Worm (Caenorhabditis elegans) whole organism, mixed stage, embryonic: ENCODE results near the gene ZC262.4.
A peak's percentile ranks its signal among the peaks of the same experiment; 100 is the strongest.

ENCODE experiments used
- M03D4.4 ChIP-seq: sonication (generic microtip); optimal IDR thresholded peaks from 2 replicates; lab custom pipeline; 2017; ENCODE audit warnings: mild to moderate bottlenecking, missing genetic modification characterization, missing compliant biosample characterization
- bed-3 ChIP-seq: fragments of 200-800 bp; sonication (Bioruptor generic); optimal IDR thresholded peaks from 3 replicates; lab custom pipeline; 2018; ENCODE audit warnings: mild to moderate bottlenecking, missing genetic modification characterization, moderate library complexity, missing compliant biosample characterization
- blmp-1 ChIP-seq: fragments of 150-350 bp; optimal IDR thresholded peaks from 2 replicates; lab custom pipeline; 2014; ENCODE audit warnings: missing biosample characterization, missing genetic modification characterization
- ceh-39 ChIP-seq: fragments of 150-350 bp; optimal IDR thresholded peaks from 2 replicates; lab custom pipeline; 2014; ENCODE audit warnings: missing biosample characterization, missing genetic modification characterization
- ceh-43 ChIP-seq: fragments of 200-800 bp; sonication (Bioruptor generic); optimal IDR thresholded peaks from 2 replicates; lab custom pipeline; 2018; ENCODE audit warnings: mild to moderate bottlenecking, missing genetic modification characterization, moderate library complexity, missing compliant biosample characterization
- ceh-83 ChIP-seq: fragments of 200-800 bp; sonication (Bioruptor generic); optimal IDR thresholded peaks from 2 replicates; lab custom pipeline; 2018; ENCODE audit warnings: mild to moderate bottlenecking, missing genetic modification characterization, missing compliant biosample characterization
- ces-1 ChIP-seq: fragments of 150-350 bp; optimal IDR thresholded peaks from 2 replicates; lab custom pipeline; 2014; ENCODE audit warnings: missing biosample characterization, missing genetic modification reagents, missing genetic modification characterization
- cnd-1 ChIP-seq: fragments of 200-800 bp; sonication (Bioruptor generic); optimal IDR thresholded peaks from 2 replicates; lab custom pipeline; 2018; ENCODE audit warnings: mild to moderate bottlenecking, missing genetic modification characterization, missing compliant biosample characterization
- drap-1 ChIP-seq: fragments of 200-800 bp; sonication (Bioruptor generic); optimal IDR thresholded peaks from 3 replicates; lab custom pipeline; 2018; ENCODE audit warnings: mild to moderate bottlenecking, missing genetic modification characterization, missing compliant biosample characterization
- elt-1 ChIP-seq: sonication (generic microtip); optimal IDR thresholded peaks from 2 replicates; lab custom pipeline; 2017; ENCODE audit warnings: missing genetic modification characterization, mild to moderate bottlenecking, missing compliant biosample characterization, antibody characterized with exemption, moderate library complexity, borderline replicate concordance; ENCODE audit not compliant: insufficient read depth
- elt-3 ChIP-seq: fragments of 150-350 bp; optimal IDR thresholded peaks from 2 replicates; lab custom pipeline; 2014; ENCODE audit warnings: missing biosample characterization, missing genetic modification characterization
- flh-1 ChIP-seq: fragments of 200-800 bp; sonication (Bioruptor generic); optimal IDR thresholded peaks from 2 replicates; lab custom pipeline; 2018; ENCODE audit warnings: mild to moderate bottlenecking, missing genetic modification characterization, moderate library complexity, missing compliant biosample characterization
- ham-2 ChIP-seq: fragments of 200-800 bp; sonication (Bioruptor generic); optimal IDR thresholded peaks from 2 replicates; lab custom pipeline; 2018; ENCODE audit warnings: mild to moderate bottlenecking, missing genetic modification characterization, missing compliant biosample characterization
- hlh-1 ChIP-seq: fragments of 150-350 bp; optimal IDR thresholded peaks from 2 replicates; lab custom pipeline; 2014; ENCODE audit warnings: missing biosample characterization, missing genetic modification reagents, missing genetic modification characterization
- lin-13 ChIP-seq: fragments of 150-350 bp; optimal IDR thresholded peaks from 2 replicates; lab custom pipeline; 2014; ENCODE audit warnings: missing biosample characterization, missing genetic modification characterization
- lin-32 ChIP-seq: fragments of 200-800 bp; sonication (Bioruptor generic); optimal IDR thresholded peaks from 2 replicates; lab custom pipeline; 2018; ENCODE audit warnings: mild to moderate bottlenecking, missing genetic modification characterization, missing compliant biosample characterization
- lsy-2 ChIP-seq: fragments of 150-350 bp; optimal IDR thresholded peaks from 2 replicates; lab custom pipeline; 2014; ENCODE audit warnings: missing biosample characterization, missing genetic modification characterization
- mab-5 ChIP-seq: fragments of 150-350 bp; optimal IDR thresholded peaks from 2 replicates; lab custom pipeline; 2014; ENCODE audit warnings: missing biosample characterization, missing genetic modification characterization
- mep-1 ChIP-seq: fragments of 150-350 bp; optimal IDR thresholded peaks from 2 replicates; lab custom pipeline; 2017; ENCODE audit warnings: missing biosample characterization, missing genetic modification reagents, missing genetic modification characterization, inconsistent platforms
- mls-2 ChIP-seq: sonication (generic microtip); optimal IDR thresholded peaks from 2 replicates; lab custom pipeline; 2016; ENCODE audit warnings: mild to moderate bottlenecking, missing genetic modification characterization, moderate library complexity, missing compliant biosample characterization
- nhr-12 ChIP-seq: fragments of 150-350 bp; optimal IDR thresholded peaks from 2 replicates; lab custom pipeline; 2014; ENCODE audit warnings: missing biosample characterization, missing genetic modification characterization
- nhr-2 ChIP-seq: fragments of 150-350 bp; optimal IDR thresholded peaks from 2 replicates; lab custom pipeline; 2014; ENCODE audit warnings: missing biosample characterization, missing genetic modification characterization
- nhr-28 ChIP-seq: fragments of 150-350 bp; optimal IDR thresholded peaks from 2 replicates; lab custom pipeline; 2014; ENCODE audit warnings: missing biosample characterization, missing genetic modification characterization
- nhr-76 ChIP-seq: sonication (generic microtip); optimal IDR thresholded peaks from 2 replicates; lab custom pipeline; 2017; ENCODE audit warnings: missing biosample characterization, missing genetic modification characterization
- pha-4 ChIP-seq: fragments of 150-350 bp; optimal IDR thresholded peaks from 2 replicates; lab custom pipeline; 2018; ENCODE audit warnings: missing biosample characterization, missing genetic modification reagents, missing genetic modification characterization
- sem-2 ChIP-seq: fragments of 200-800 bp; sonication (Bioruptor generic); optimal IDR thresholded peaks from 2 replicates; lab custom pipeline; 2018; ENCODE audit warnings: mild to moderate bottlenecking, missing genetic modification characterization, missing compliant biosample characterization
- snpc-4 ChIP-seq: fragments of 150-350 bp; optimal IDR thresholded peaks from 2 replicates; lab custom pipeline; 2014; ENCODE audit warnings: missing biosample characterization, missing genetic modification characterization
- tbx-8 ChIP-seq: fragments of 200-800 bp; sonication (Bioruptor generic); optimal IDR thresholded peaks from 2 replicates; lab custom pipeline; 2018; ENCODE audit warnings: mild to moderate bottlenecking, missing genetic modification characterization, moderate library complexity, missing compliant biosample characterization
- unc-120 ChIP-seq: sonication (generic microtip); optimal IDR thresholded peaks from 2 replicates; lab custom pipeline; 2017; ENCODE audit warnings: missing genetic modification characterization, missing compliant biosample characterization; ENCODE audit not compliant: poor library complexity, severe bottlenecking
- unc-39 ChIP-seq: fragments of 150-350 bp; optimal IDR thresholded peaks from 2 replicates; lab custom pipeline; 2014; ENCODE audit warnings: missing biosample characterization, missing genetic modification characterization
- unc-62 ChIP-seq: fragments of 150-350 bp; optimal IDR thresholded peaks from 2 replicates; lab custom pipeline; 2014; ENCODE audit warnings: missing biosample characterization, missing genetic modification reagents, missing genetic modification characterization
- zip-8 ChIP-seq: fragments of 150-350 bp; optimal IDR thresholded peaks from 2 replicates; lab custom pipeline; 2014; ENCODE audit warnings: missing biosample characterization, missing genetic modification characterization
- ztf-11 ChIP-seq: fragments of 150-350 bp; optimal IDR thresholded peaks from 2 replicates; lab custom pipeline; 2014; ENCODE audit warnings: missing biosample characterization, missing genetic modification characterization

ZC262.4 gene

ce11 chrIII:8307356-8307755, 27.0 kb downstream of the ZC262.4 start, which contains the start of the genes F10E9.7 and F10E9.5 (continued):
- peak; percentile 26 for TF ChIP-seq nhr-2 (tag; lab: Kevin White, UChicago)

ce11 chrIII:8305816-8306215, 28.5 kb downstream of the ZC262.4 start:
- TF ChIP-seq ztf-11 (tag; lab: Kevin White, UChicago) (no peak), lsy-2 (no peak), mls-2 (no peak), unc-39 (tag; lab: Kevin White, UChicago) (no peak), unc-120 (tag; lab: Kevin White, UChicago) (no peak), mep-1 (no peak)

ce11 chrIII:8305304-8305703, 29.0 kb downstream of the ZC262.4 start:
- TF ChIP-seq nhr-76 (tag; lab: Kevin White, UChicago) (no peak), ceh-39 (tag; lab: Kevin White, UChicago) (no peak), mls-2 (no peak)

DNA sequence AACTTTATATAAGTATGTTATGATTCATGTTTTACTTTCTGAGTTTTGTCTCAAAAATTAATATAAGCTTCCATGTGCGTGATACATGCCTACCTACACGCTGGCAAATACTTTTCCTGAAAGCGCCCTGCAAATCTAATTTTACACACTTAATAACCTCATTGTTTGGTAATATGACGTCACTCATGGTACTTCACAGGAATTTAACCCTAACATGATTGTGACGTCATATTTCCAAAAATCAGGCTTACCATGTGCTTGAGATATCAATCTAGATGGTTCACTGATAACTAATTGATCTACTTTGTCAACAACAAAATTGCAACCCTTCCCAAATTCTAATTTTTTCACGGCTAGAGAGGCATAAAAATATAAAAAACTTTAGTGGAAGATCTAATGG, 30.9 kb downstream of the ZC262.4 start:
- TF ChIP-seq zip-8 (peak; percentile 95), nhr-28 (no peak)

DNA sequence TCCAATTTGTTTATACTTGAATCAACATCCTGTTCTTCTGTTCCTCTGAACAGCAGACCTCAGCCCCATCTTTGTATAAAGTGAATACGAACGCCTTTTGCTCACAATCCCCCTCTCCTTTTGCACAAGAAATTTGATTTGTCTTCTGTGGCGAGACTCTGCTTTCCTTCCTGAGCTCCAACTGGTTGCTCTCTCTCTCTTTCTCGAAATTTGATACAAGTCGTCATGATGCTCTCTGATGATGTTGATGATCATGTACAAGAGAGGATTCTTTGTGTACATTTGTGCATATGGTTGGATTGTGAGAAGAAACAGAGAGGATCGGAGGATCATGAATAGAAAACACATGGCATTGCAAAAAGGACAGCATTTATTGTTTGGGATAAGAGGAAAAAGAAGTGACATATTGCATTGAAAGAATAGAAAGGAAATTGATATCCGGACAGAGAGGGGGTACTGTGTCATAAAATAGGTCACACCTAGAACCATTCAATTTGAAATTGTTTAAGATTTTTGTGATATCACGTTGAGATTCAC, 33.4 kb downstream of the ZC262.4 start:
- no peak for TF ChIP-seq unc-62 (GFP tag; lab: Kevin White, UChicago)
- peak; percentile 27 for TF ChIP-seq pha-4 (tag; lab: Kevin White, UChicago)
- TF ChIP-seq unc-39 (tag; lab: Kevin White, UChicago): no peak
- peak; percentile 8 for TF ChIP-seq cnd-1 (tag; lab: Kevin White, UChicago)
- no peak for TF ChIP-seq nhr-2 (tag; lab: Kevin White, UChicago)
- TF ChIP-seq mls-2: peak; percentile 15
- no peak for TF ChIP-seq mab-5
- TF ChIP-seq nhr-12 (tag; lab: Kevin White, UChicago): no peak
- no peak for TF ChIP-seq unc-120 (tag; lab: Kevin White, UChicago)
- no peak for TF ChIP-seq bed-3 (GFP tag; lab: Kevin White, UChicago)
- TF ChIP-seq drap-1 (GFP tag; lab: Kevin White, UChicago): no peak
- peak; percentile 65 for TF ChIP-seq ceh-83 (GFP tag; lab: Kevin White, UChicago)
- no peak for TF ChIP-seq snpc-4
- TF ChIP-seq ceh-39 (tag; lab: Kevin White, UChicago): no peak
- peak; percentile 54 for TF ChIP-seq ces-1 (GFP tag; lab: Kevin White, UChicago)
- no peak for TF ChIP-seq sem-2 (GFP tag; lab: Kevin White, UChicago)

ce11 chrIII:8299734-8300133, 34.6 kb downstream of the ZC262.4 start:
- TF ChIP-seq ces-1 (GFP tag; lab: Kevin White, UChicago) (no peak), elt-1 (tag; lab: Kevin White, UChicago) (no peak)

DNA sequence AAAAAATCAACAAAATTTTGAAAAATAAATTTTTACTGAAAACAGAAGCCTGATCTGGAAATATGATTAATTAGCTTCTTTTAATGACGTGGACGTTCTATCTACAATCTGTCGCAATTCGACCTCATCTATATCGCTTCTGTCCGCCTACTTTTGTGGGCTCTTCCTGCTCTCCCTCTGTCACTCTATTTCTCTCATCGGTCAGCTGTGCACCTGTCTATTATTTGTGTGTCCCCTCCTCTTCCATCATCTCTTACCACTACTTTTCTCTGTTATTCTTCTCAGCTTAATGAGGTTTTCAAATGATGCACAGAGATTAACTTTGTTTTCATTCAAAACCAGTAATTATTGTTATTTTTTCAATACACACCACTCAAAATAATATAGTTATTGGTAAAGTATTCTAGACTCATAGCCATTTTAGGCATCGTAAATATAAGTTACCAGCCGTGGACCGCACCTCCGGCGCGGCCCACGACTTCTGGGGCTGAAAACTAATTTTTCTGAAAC, 35.2 kb downstream of the ZC262.4 start:
- TF ChIP-seq zip-8: no peak
- no peak for TF ChIP-seq tbx-8 (GFP tag; lab: Kevin White, UChicago)
- no peak for TF ChIP-seq ceh-39 (tag; lab: Kevin White, UChicago)
- no peak for TF ChIP-seq nhr-2 (tag; lab: Kevin White, UChicago)
- TF ChIP-seq unc-62 (GFP tag; lab: Kevin White, UChicago): peak; percentile 84
- no peak for TF ChIP-seq elt-3 (tag; lab: Kevin White, UChicago)
- no peak for TF ChIP-seq mep-1
- no peak for TF ChIP-seq lin-32 (GFP tag; lab: Kevin White, UChicago)
- no peak for TF ChIP-seq ztf-11 (tag; lab: Kevin White, UChicago)
- TF ChIP-seq pha-4 (tag; lab: Kevin White, UChicago): no peak
- no peak for TF ChIP-seq mab-5
- TF ChIP-seq flh-1 (GFP tag; lab: Kevin White, UChicago): no peak
- TF ChIP-seq unc-120 (tag; lab: Kevin White, UChicago): peak; percentile 37
- TF ChIP-seq drap-1 (GFP tag; lab: Kevin White, UChicago): no peak
- no peak for TF ChIP-seq snpc-4
- no peak for TF ChIP-seq lsy-2
- no peak for TF ChIP-seq sem-2 (GFP tag; lab: Kevin White, UChicago)
- no peak for TF ChIP-seq ceh-83 (GFP tag; lab: Kevin White, UChicago)
- no peak for TF ChIP-seq blmp-1 (tag; lab: Kevin White, UChicago)
- TF ChIP-seq bed-3 (GFP tag; lab: Kevin White, UChicago): no peak
- TF ChIP-seq mls-2: no peak
- TF ChIP-seq M03D4.4 (tag; lab: Kevin White, UChicago): no peak
- TF ChIP-seq ces-1 (GFP tag; lab: Kevin White, UChicago): peak; percentile 58
- no peak for TF ChIP-seq ceh-43
- TF ChIP-seq cnd-1 (tag; lab: Kevin White, UChicago): no peak
- no peak for TF ChIP-seq nhr-28
- no peak for TF ChIP-seq nhr-12 (tag; lab: Kevin White, UChicago)
- TF ChIP-seq hlh-1 (tag; lab: Kevin White, UChicago): peak; percentile 97
- no peak for TF ChIP-seq lin-13 (tag; lab: Kevin White, UChicago)
- no peak for TF ChIP-seq ham-2 (GFP tag; lab: Kevin White, UChicago)
